Fruit fly (Drosophila melanogaster) whole organism, embryonic: ENCODE results near the gene PIP82.
A peak's percentile ranks its signal among the peaks of the same experiment; 100 is the strongest.

Experiments used
- CG10209 ChIP-seq: fragments of 200-800 bp; sonication (Bioruptor generic); optimal IDR thresholded peaks from 3 replicates; lab custom pipeline; 2017; ENCODE audit warnings: missing biosample characterization, mild to moderate bottlenecking, missing genetic modification characterization, missing genetic modification reagents
- CG10654 ChIP-seq: fragments of 200-800 bp; sonication (Bioruptor generic); optimal IDR thresholded peaks from 2 replicates; lab custom pipeline; 2016; ENCODE audit warnings: missing biosample characterization, missing genetic modification characterization
- CG11085 ChIP-seq: fragments of 200-800 bp; sonication (Bioruptor generic); IDR thresholded peaks from 2 replicates; pipeline ENCODE4 v1.3.6; 2022; ENCODE audit warnings: missing biosample characterization, missing genetic modification characterization
- CG11560 ChIP-seq: fragments of 200-800 bp; sonication (Bioruptor generic); IDR thresholded peaks from 3 replicates; pipeline ENCODE4 v1.3.6; 2022; ENCODE audit warnings: missing biosample characterization, missing genetic modification characterization
- CG14014 ChIP-seq: fragments of 200-800 bp; sonication (Bioruptor generic); IDR thresholded peaks from 2 replicates; pipeline ENCODE4 v1.3.6; 2022; ENCODE audit warnings: missing biosample characterization, missing genetic modification characterization
- CG15514 ChIP-seq: fragments of 200-800 bp; sonication (Bioruptor generic); optimal IDR thresholded peaks from 3 replicates; lab custom pipeline; 2017; ENCODE audit warnings: missing biosample characterization, missing genetic modification characterization, mild to moderate bottlenecking, moderate library complexity, missing genetic modification reagents
- CG1647 ChIP-seq: fragments of 200-800 bp; sonication (Bioruptor generic); optimal IDR thresholded peaks from 3 replicates; lab custom pipeline; 2016; ENCODE audit warnings: missing biosample characterization, missing genetic modification characterization
- CG17912 ChIP-seq: fragments of 200-800 bp; sonication (Bioruptor generic); optimal IDR thresholded peaks from 2 replicates; lab custom pipeline; 2018; ENCODE audit warnings: missing biosample characterization, mild to moderate bottlenecking, missing genetic modification characterization
- CG1792 ChIP-seq: fragments of 200-800 bp; sonication (Bioruptor generic); optimal IDR thresholded peaks from 2 replicates; lab custom pipeline; 2016; ENCODE audit warnings: missing biosample characterization, missing genetic modification characterization
- CG18476 ChIP-seq: fragments of 200-800 bp; sonication (Bioruptor generic); optimal IDR thresholded peaks from 2 replicates; lab custom pipeline; 2016; ENCODE audit warnings: missing biosample characterization, mild to moderate bottlenecking, missing genetic modification characterization
- CG18599 ChIP-seq: fragments of 200-800 bp; sonication (Bioruptor generic); optimal IDR thresholded peaks from 3 replicates; lab custom pipeline; 2017; ENCODE audit warnings: missing biosample characterization, missing genetic modification characterization, mild to moderate bottlenecking, moderate library complexity, missing genetic modification reagents
- CG2116 ChIP-seq: fragments of 200-800 bp; sonication (Bioruptor generic); optimal IDR thresholded peaks from 3 replicates; lab custom pipeline; 2018; ENCODE audit warnings: missing biosample characterization, mild to moderate bottlenecking, missing genetic modification characterization
- CG2129 ChIP-seq: fragments of 200-800 bp; sonication (Bioruptor generic); IDR thresholded peaks from 2 replicates; pipeline ENCODE4 v1.3.6; 2022; ENCODE audit warnings: missing biosample characterization, missing genetic modification characterization; ENCODE audit not compliant: partially characterized antibody
- CG3065 ChIP-seq: fragments of 200-800 bp; sonication (Bioruptor generic); optimal IDR thresholded peaks from 2 replicates; lab custom pipeline; 2016; ENCODE audit warnings: missing biosample characterization, missing genetic modification characterization
- CG31388 ChIP-seq: fragments of 200-800 bp; sonication (Bioruptor generic); optimal IDR thresholded peaks from 2 replicates; lab custom pipeline; 2016; ENCODE audit warnings: missing biosample characterization, missing genetic modification characterization
- CG3726 ChIP-seq: fragments of 200-800 bp; sonication (Bioruptor generic); IDR thresholded peaks from 3 replicates; pipeline ENCODE4, ENCODE4 v1.3.6; 2022; ENCODE audit warnings: missing biosample characterization, missing genetic modification characterization
- CG4328 ChIP-seq: fragments of 200-800 bp; sonication (Bioruptor generic); optimal IDR thresholded peaks from 3 replicates; lab custom pipeline; 2017; ENCODE audit warnings: missing biosample characterization, missing genetic modification reagents, missing genetic modification characterization
- CG7786 ChIP-seq: fragments of 200-800 bp; sonication (Bioruptor generic); optimal IDR thresholded peaks from 2 replicates; lab custom pipeline; 2016; ENCODE audit warnings: missing biosample characterization, missing genetic modification characterization
- CG9609 ChIP-seq: fragments of 200-800 bp; sonication (Bioruptor generic); optimal IDR thresholded peaks from 3 replicates; lab custom pipeline; 2016; ENCODE audit warnings: missing biosample characterization, missing genetic modification characterization
- CTCF ChIP-seq: fragments of 200-800 bp; sonication (Bioruptor generic); optimal IDR thresholded peaks from 2 replicates; lab custom pipeline; 2017; ENCODE audit warnings: missing biosample characterization, mild to moderate bottlenecking, missing genetic modification characterization, moderate library complexity
- CrebB ChIP-seq: fragments of 200-800 bp; sonication (Bioruptor generic); optimal IDR thresholded peaks from 3 replicates; lab custom pipeline; 2018; ENCODE audit warnings: missing biosample characterization, mild to moderate bottlenecking, missing genetic modification characterization
- D19A ChIP-seq: fragments of 200-800 bp; optimal IDR thresholded peaks from 3 replicates; lab custom pipeline; 2019; ENCODE audit warnings: missing biosample characterization, mild to moderate bottlenecking, missing genetic modification characterization, moderate library complexity
- Dip2 ChIP-seq: fragments of 200-800 bp; sonication (Bioruptor generic); IDR thresholded peaks from 2 replicates; pipeline ENCODE4 v1.3.6; 2022; ENCODE audit warnings: missing biosample characterization, missing genetic modification characterization
- HHEX ChIP-seq: fragments of 200-800 bp; sonication (Bioruptor generic); optimal IDR thresholded peaks from 3 replicates; lab custom pipeline; 2017; ENCODE audit warnings: missing biosample characterization, mild to moderate bottlenecking, missing genetic modification characterization, missing genetic modification reagents
- Hr51 ChIP-seq, 2 experiments: fragments of 200-800 bp; sonication (Bioruptor generic); optimal IDR thresholded peaks; 2 replicates in 1 of 2; 3 replicates in 1 of 2; lab custom pipeline; 2016 to 2018; ENCODE audit warnings: missing biosample characterization in 2 of 2, missing genetic modification characterization in 2 of 2, mild to moderate bottlenecking in 1 of 2, moderate library complexity in 1 of 2
- Mad ChIP-seq: fragments of 200-800 bp; sonication (Bioruptor generic); optimal IDR thresholded peaks from 2 replicates; lab custom pipeline; 2016; ENCODE audit warnings: missing biosample characterization, missing genetic modification characterization
- Med ChIP-seq: fragments of 200-800 bp; sonication (Bioruptor generic); peaks from one replicate; lab custom pipeline; 2016; ENCODE audit warnings: missing biosample characterization, missing genetic modification characterization, mild to moderate bottlenecking, inconsistent platforms, moderate library complexity
- Neu2 ChIP-seq: fragments of 200-800 bp; sonication (Bioruptor generic); optimal IDR thresholded peaks from 3 replicates; lab custom pipeline; 2016; ENCODE audit warnings: missing biosample characterization, missing genetic modification characterization, borderline replicate concordance
- Nf-YC ChIP-seq: fragments of 200-800 bp; optimal IDR thresholded peaks from 3 replicates; lab custom pipeline; 2019; ENCODE audit warnings: missing biosample characterization, mild to moderate bottlenecking, missing genetic modification characterization, moderate library complexity
- Optix ChIP-seq: fragments of 200-800 bp; sonication (Bioruptor generic); IDR thresholded peaks from 3 replicates; pipeline ENCODE4 v1.3.6; 2022; ENCODE audit warnings: missing biosample characterization, missing genetic modification characterization
- PHDP ChIP-seq: fragments of 200-800 bp; sonication (Bioruptor generic); optimal IDR thresholded peaks from 3 replicates; lab custom pipeline; 2018; ENCODE audit warnings: missing biosample characterization, mild to moderate bottlenecking, missing genetic modification characterization, moderate library complexity
- Stat92E ChIP-seq, 3 experiments: fragments of >200 bp in 2 of 3; fragments of 200-800 bp in 1 of 3; sonication (Bioruptor generic) in 1 of 3; optimal IDR thresholded peaks; 2 replicates each; lab custom pipeline; 2017 to 2019; ENCODE audit warnings: missing biosample characterization in 3 of 3, missing genetic modification characterization in 3 of 3, mild to moderate bottlenecking in 1 of 3, moderate library complexity in 1 of 3
- ap ChIP-seq: fragments of 200-800 bp; sonication (Bioruptor generic); IDR thresholded peaks from 2 replicates; pipeline ENCODE4 v1.3.6; 2022; ENCODE audit warnings: missing biosample characterization, missing genetic modification characterization
- bowl ChIP-seq: fragments of 200-800 bp; sonication (Bioruptor generic); IDR thresholded peaks from 2 replicates; pipeline ENCODE4 v1.3.6; 2022; ENCODE audit warnings: missing biosample characterization, missing genetic modification characterization
- cato ChIP-seq: fragments of 200-800 bp; sonication (Bioruptor generic); optimal IDR thresholded peaks from 2 replicates; lab custom pipeline; 2016; ENCODE audit warnings: missing biosample characterization, missing genetic modification characterization, borderline replicate concordance
- chif ChIP-seq, 2 experiments: fragments of 200-800 bp; sonication (Bioruptor generic); optimal IDR thresholded peaks; 3 replicates each; lab custom pipeline; 2016; ENCODE audit warnings: missing biosample characterization in 2 of 2, missing genetic modification characterization in 2 of 2
- crp ChIP-seq, 2 experiments: fragments of 200-800 bp; sonication (Bioruptor generic); optimal IDR thresholded peaks; 2 replicates in 1 of 2; 3 replicates in 1 of 2; lab custom pipeline; 2017; ENCODE audit warnings: missing biosample characterization in 2 of 2, missing genetic modification characterization in 2 of 2, mild to moderate bottlenecking in 1 of 2, moderate library complexity in 1 of 2
- dpn ChIP-seq, 2 experiments: fragments of 200-800 bp; sonication (Bioruptor generic); optimal IDR thresholded peaks; 3 replicates each; lab custom pipeline; 2016; ENCODE audit warnings: missing biosample characterization in 2 of 2, missing genetic modification characterization in 2 of 2
- eyg ChIP-seq: fragments of 200-800 bp; sonication (Bioruptor generic); optimal IDR thresholded peaks from 3 replicates; lab custom pipeline; 2016; ENCODE audit warnings: missing biosample characterization, missing genetic modification characterization
- gsb-n ChIP-seq: fragments of 200-800 bp; sonication (Bioruptor generic); optimal IDR thresholded peaks from 3 replicates; lab custom pipeline; 2018; ENCODE audit warnings: missing biosample characterization, mild to moderate bottlenecking, missing genetic modification characterization
- her ChIP-seq: fragments of 200-800 bp; sonication (Bioruptor generic); optimal IDR thresholded peaks from 2 replicates; lab custom pipeline; 2016; ENCODE audit warnings: missing biosample characterization, missing genetic modification characterization
- kay ChIP-seq: fragments of 200-800 bp; sonication (Bioruptor generic); optimal IDR thresholded peaks from 2 replicates; lab custom pipeline; 2016; ENCODE audit warnings: missing biosample characterization, missing genetic modification characterization
- klu ChIP-seq: fragments of 200-800 bp; sonication (Bioruptor generic); IDR thresholded peaks from 2 replicates; pipeline ENCODE4 v1.3.6; 2022; ENCODE audit warnings: missing biosample characterization, missing genetic modification characterization
- pho ChIP-seq: fragments of 200-800 bp; sonication (Bioruptor generic); optimal IDR thresholded peaks from 2 replicates; lab custom pipeline; 2016; ENCODE audit warnings: missing biosample characterization, missing genetic modification characterization
- pum ChIP-seq: fragments of 200-800 bp; sonication (Bioruptor generic); optimal IDR thresholded peaks from 2 replicates; lab custom pipeline; 2016; ENCODE audit warnings: missing biosample characterization, missing genetic modification characterization
- ro ChIP-seq: fragments of 200-800 bp; sonication (Bioruptor generic); IDR thresholded peaks from 2 replicates; pipeline ENCODE4 v1.3.6; 2022; ENCODE audit warnings: missing biosample characterization, missing genetic modification characterization
- sc ChIP-seq, 3 experiments: fragments of >200 bp in 2 of 3; fragments of 200-800 bp in 1 of 3; sonication (Bioruptor generic) in 1 of 3; optimal IDR thresholded peaks; 2 replicates in 2 of 3; 3 replicates in 1 of 3; lab custom pipeline; 2017; ENCODE audit warnings: mild to moderate bottlenecking in 1 of 3, missing biosample characterization in 1 of 3, missing genetic modification characterization in 1 of 3, missing genetic modification reagents in 1 of 3
- sisA ChIP-seq: fragments of 200-800 bp; sonication (Bioruptor generic); IDR thresholded peaks from 2 replicates; pipeline ENCODE4 v1.3.6; 2022; ENCODE audit warnings: missing biosample characterization, missing genetic modification characterization
- sna ChIP-seq: fragments of 200-800 bp; sonication (Bioruptor generic); IDR thresholded peaks from 2 replicates; pipeline ENCODE4 v1.3.6; 2022; ENCODE audit warnings: missing biosample characterization, missing genetic modification characterization; ENCODE audit not compliant: partially characterized antibody
- sqz ChIP-seq: fragments of 200-800 bp; sonication (Bioruptor generic); optimal IDR thresholded peaks from 3 replicates; lab custom pipeline; 2018; ENCODE audit warnings: missing biosample characterization, mild to moderate bottlenecking, missing genetic modification characterization
- sr ChIP-seq: fragments of 200-800 bp; sonication (Bioruptor generic); IDR thresholded peaks from 3 replicates; pipeline ENCODE4 v1.3.6; 2022; ENCODE audit warnings: missing biosample characterization, missing genetic modification characterization

The PIP82 gene

dm6 chrX:8493473-8493872 is 36.0 kb downstream of the PIP82 start (continued):
- TF ChIP-seq Stat92E (GFP tag; optimal IDR thresholded peaks at IDR 0.05; lab: Kevin White, UChicago), result no peak
- peak; percentile 59 for TF ChIP-seq CG18599 (GFP tag; lab: Kevin White, UChicago)
- no peak for TF ChIP-seq ro (GFP tag; lab: Robert Waterston, UW)
- no peak for TF ChIP-seq sisA (GFP tag; lab: Robert Waterston, UW)
- no peak for TF ChIP-seq sqz (GFP tag; lab: Kevin White, UChicago)
- TF ChIP-seq eyg (GFP tag; lab: Kevin White, UChicago), result no peak
- no peak for TF ChIP-seq CG4328
- peak in 1 of 2 experiments; percentile 39 for TF ChIP-seq chif (GFP tag; optimal IDR thresholded peaks at IDR 0.05; lab: Kevin White, UChicago)
- no peak for TF ChIP-seq gsb-n (tag; lab: Kevin White, UChicago)
- no peak for TF ChIP-seq sc (optimal IDR thresholded peaks at IDR 0.05; lab: Kevin White, UChicago)
- no peak for TF ChIP-seq sc (GFP tag; optimal IDR thresholded peaks at IDR 0.05; lab: Kevin White, UChicago)
- no peak for TF ChIP-seq CG17912 (GFP tag; lab: Kevin White, UChicago)
- TF ChIP-seq CG3726 (GFP tag; lab: Robert Waterston, UW), result no peak
- no peak for TF ChIP-seq CTCF (GFP tag; lab: Kevin White, UChicago)
- no peak for TF ChIP-seq cato (GFP tag; lab: Kevin White, UChicago)
- TF ChIP-seq D19A (tag; lab: Kevin White, UChicago), result no peak
- peak; percentile 29 for TF ChIP-seq CG18476 (GFP tag; lab: Kevin White, UChicago)
- peak; percentile 34 for TF ChIP-seq CG15514
- TF ChIP-seq CG2129 (GFP tag; lab: Robert Waterston, UW), result no peak
- no peak for TF ChIP-seq CrebB (tag; lab: Kevin White, UChicago)
- TF ChIP-seq pum, result no peak
- no peak for TF ChIP-seq CG11560 (tag; lab: Robert Waterston, UW)
- TF ChIP-seq CG10654 (GFP tag; lab: Kevin White, UChicago), result no peak
- TF ChIP-seq crp (GFP tag; optimal IDR thresholded peaks at IDR 0.05; lab: Kevin White, UChicago), result no peak
- TF ChIP-seq Med (GFP tag; lab: Kevin White, UChicago), result peak; percentile 96
- no peak for TF ChIP-seq Neu2 (GFP tag; lab: Kevin White, UChicago)
- TF ChIP-seq PHDP (tag; lab: Kevin White, UChicago), result peak; percentile 53
- TF ChIP-seq CG14014 (GFP tag; lab: Robert Waterston, UW), result peak; percentile 47; the same call in 1 of the 2 replicates
- peak; percentile 20 for TF ChIP-seq HHEX (GFP tag; lab: Kevin White, UChicago)
- no peak for TF ChIP-seq Nf-YC (tag; lab: Kevin White, UChicago)
- TF ChIP-seq CG2116 (GFP tag; lab: Kevin White, UChicago), result no peak
- no peak for TF ChIP-seq CG1647 (GFP tag; lab: Kevin White, UChicago)
- 0 out of 3 replicates have a peak, but pooled peaks have one; percentile 27 for TF ChIP-seq Optix (GFP tag; lab: Robert Waterston, UW)
- no peak for TF ChIP-seq CG1792 (GFP tag; lab: Kevin White, UChicago)
- TF ChIP-seq Mad, result no peak
- 0 out of 2 replicates have a peak, but pooled peaks have one; percentile 18 for TF ChIP-seq ap (GFP tag; lab: Robert Waterston, UW)
- 0 out of 3 replicates have a peak, but pooled peaks have one; percentile 26 for TF ChIP-seq sr
- peak in 1 of 2 experiments; percentile 28 for TF ChIP-seq dpn (GFP tag; optimal IDR thresholded peaks at IDR 0.05; lab: Kevin White, UChicago)
- no peak for TF ChIP-seq sna (GFP tag; lab: Robert Waterston, UW)
- peak; percentile 41 for TF ChIP-seq her
- no peak for TF ChIP-seq klu
- TF ChIP-seq CG3065 (GFP tag; lab: Kevin White, UChicago), result no peak
- TF ChIP-seq Dip2 (GFP tag; lab: Robert Waterston, UW), result no peak
- no peak for TF ChIP-seq kay (GFP tag; lab: Kevin White, UChicago)
- no peak for TF ChIP-seq bowl (GFP tag; lab: Robert Waterston, UW)
- no peak for TF ChIP-seq CG11085 (GFP tag; lab: Robert Waterston, UW)
- TF ChIP-seq CG10209, result peak; percentile 22
- TF ChIP-seq CG31388 (GFP tag; lab: Kevin White, UChicago), result no peak
- TF ChIP-seq pho (GFP tag; lab: Kevin White, UChicago), result peak; percentile 51
- TF ChIP-seq CG7786 (GFP tag; lab: Kevin White, UChicago), result peak; percentile 11
- TF ChIP-seq CG9609 (GFP tag; lab: Kevin White, UChicago), result no peak
- peak in 1 of 2 experiments; percentile 48 for TF ChIP-seq Hr51 (GFP tag; optimal IDR thresholded peaks at IDR 0.05; lab: Kevin White, UChicago)
